Fruit fly (Drosophila melanogaster): ENCODE data around the gene CG32023.

DNA sequence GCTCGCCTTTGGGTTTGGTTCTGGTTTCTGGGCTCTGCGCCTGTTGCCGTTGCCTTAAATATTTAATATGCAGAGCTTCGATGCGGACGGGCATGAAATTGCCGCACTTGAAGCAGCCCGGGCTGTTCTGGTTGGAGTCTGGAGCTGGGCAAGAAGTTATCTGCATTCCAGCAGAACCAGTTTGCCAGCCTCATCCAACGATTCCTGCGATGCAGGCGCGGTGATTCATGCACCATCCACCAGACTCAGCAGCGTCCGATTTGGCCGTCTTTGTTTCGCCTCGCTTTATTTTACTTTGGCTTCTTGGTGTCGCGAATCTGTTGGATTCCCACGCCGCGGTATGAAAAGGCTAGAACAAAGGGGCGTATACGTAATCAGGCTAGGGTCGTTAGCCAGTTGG, 15.5 kb upstream of the CG32023 start:
- TF ChIP-seq CG31627 (GFP tag; optimal IDR thresholded peaks at IDR 0.05) (no peak), topi (GFP tag; optimal IDR thresholded peaks at IDR 0.05) (no peak), Blimp-1 (GFP tag; optimal IDR thresholded peaks at IDR 0.05) (no peak), CG6808 (GFP tag; optimal IDR thresholded peaks at IDR 0.05) (peak; percentile 6), dsx (GFP tag; optimal IDR thresholded peaks at IDR 0.05; ENCODE audit: poor library complexity, severe bottlenecking) (no peak), salr (GFP tag; optimal IDR thresholded peaks at IDR 0.05) (no peak), CG9139 (GFP tag; optimal IDR thresholded peaks at IDR 0.05) (no peak), acj6 (GFP tag; optimal IDR thresholded peaks at IDR 0.05) (no peak), Eip78C (GFP tag) (peak; percentile 15), dac (GFP tag; optimal IDR thresholded peaks at IDR 0.05) (no peak), esn (GFP tag; optimal IDR thresholded peaks at IDR 0.05) (no peak), Sox102F (GFP tag; optimal IDR thresholded peaks at IDR 0.05) (peak; percentile 10), CG15336 (GFP tag; IDR thresholded peaks at IDR 0.05) (no peak)
